Fruit fly (Drosophila melanogaster) whole organism, embryonic: Measurements from ENCODE around the gene CG2652.

ENCODE experiments used
- Atf6 ChIP-seq: fragments of 200-800 bp; sonication (Bioruptor generic); IDR thresholded peaks from 2 replicates; pipeline ENCODE4 v1.3.6; 2022; ENCODE audit warnings: missing biosample characterization, missing genetic modification characterization
- B-H2 ChIP-seq: fragments of 200-800 bp; sonication (Bioruptor generic); optimal IDR thresholded peaks from 2 replicates; lab custom pipeline; 2018; ENCODE audit warnings: missing biosample characterization, mild to moderate bottlenecking, missing genetic modification characterization
- CG10431 ChIP-seq: fragments of 200-800 bp; sonication (Bioruptor generic); optimal IDR thresholded peaks from 3 replicates; lab custom pipeline; 2018; ENCODE audit warnings: missing biosample characterization, mild to moderate bottlenecking, missing genetic modification characterization
- CG11560 ChIP-seq: fragments of 200-800 bp; sonication (Bioruptor generic); IDR thresholded peaks from 3 replicates; pipeline ENCODE4 v1.3.6; 2022; ENCODE audit warnings: missing biosample characterization, missing genetic modification characterization
- CG12104 ChIP-seq: fragments of 200-800 bp; sonication (Bioruptor generic); optimal IDR thresholded peaks from 3 replicates; lab custom pipeline; 2016; ENCODE audit warnings: missing biosample characterization, missing genetic modification characterization
- CG12299 ChIP-seq: fragments of 200-800 bp; sonication (Bioruptor generic); optimal IDR thresholded peaks from 2 replicates; lab custom pipeline; 2018; ENCODE audit warnings: missing biosample characterization, mild to moderate bottlenecking, missing genetic modification characterization
- CG13894 ChIP-seq: fragments of 200-800 bp; sonication (Bioruptor generic); optimal IDR thresholded peaks from 3 replicates; lab custom pipeline; 2018; ENCODE audit warnings: missing biosample characterization, mild to moderate bottlenecking, missing genetic modification characterization, moderate library complexity
- CG14667 ChIP-seq: fragments of 200-800 bp; sonication (Bioruptor generic); IDR thresholded peaks from 2 replicates; pipeline ENCODE4 v1.3.6; 2022; ENCODE audit warnings: missing biosample characterization, missing genetic modification characterization
- CG16863 ChIP-seq: fragments of 200-800 bp; sonication (Bioruptor generic); optimal IDR thresholded peaks from 3 replicates; lab custom pipeline; 2016; ENCODE audit warnings: missing biosample characterization, missing genetic modification characterization
- CG17612 ChIP-seq: fragments of 200-800 bp; sonication (Bioruptor generic); IDR thresholded peaks from 2 replicates; pipeline ENCODE4 v1.3.6; 2022; ENCODE audit warnings: missing biosample characterization, missing genetic modification characterization
- CG18619 ChIP-seq: fragments of 200-800 bp; sonication (Bioruptor generic); optimal IDR thresholded peaks from 3 replicates; lab custom pipeline; 2017; ENCODE audit warnings: missing biosample characterization, mild to moderate bottlenecking, missing genetic modification characterization
- CG2129 ChIP-seq: fragments of 200-800 bp; sonication (Bioruptor generic); IDR thresholded peaks from 2 replicates; pipeline ENCODE4 v1.3.6; 2022; ENCODE audit warnings: missing biosample characterization, missing genetic modification characterization; ENCODE audit not compliant: partially characterized antibody
- CG31388 ChIP-seq: fragments of 200-800 bp; sonication (Bioruptor generic); optimal IDR thresholded peaks from 2 replicates; lab custom pipeline; 2016; ENCODE audit warnings: missing biosample characterization, missing genetic modification characterization
- CG31441 ChIP-seq: fragments of 200-800 bp; sonication (Bioruptor generic); IDR thresholded peaks from 2 replicates; pipeline ENCODE4 v1.3.6; 2022; ENCODE audit warnings: missing biosample characterization, missing genetic modification characterization
- CG32532 ChIP-seq: fragments of 200-800 bp; sonication (Bioruptor generic); IDR thresholded peaks from 2 replicates; pipeline ENCODE4 v1.3.6; 2022; ENCODE audit warnings: missing biosample characterization, missing genetic modification characterization
- CG3995 ChIP-seq: fragments of 200-800 bp; sonication (Bioruptor generic); optimal IDR thresholded peaks from 3 replicates; lab custom pipeline; 2016; ENCODE audit warnings: missing biosample characterization, missing genetic modification characterization
- CG4282 ChIP-seq: fragments of 200-800 bp; sonication (Bioruptor generic); optimal IDR thresholded peaks from 2 replicates; lab custom pipeline; 2016; ENCODE audit warnings: missing biosample characterization, missing genetic modification characterization
- CG4730 ChIP-seq: fragments of 200-800 bp; sonication (Bioruptor generic); IDR thresholded peaks from 2 replicates; pipeline ENCODE4 v1.3.6; 2022; ENCODE audit warnings: missing biosample characterization, missing genetic modification characterization
- CG6813 ChIP-seq: fragments of 200-800 bp; sonication (Bioruptor generic); optimal IDR thresholded peaks from 2 replicates; lab custom pipeline; 2017; ENCODE audit warnings: missing biosample characterization, missing genetic modification characterization, mild to moderate bottlenecking, moderate library complexity, missing genetic modification reagents
- CG8281 ChIP-seq: fragments of 200-800 bp; sonication (Bioruptor generic); optimal IDR thresholded peaks from 2 replicates; lab custom pipeline; 2018; ENCODE audit warnings: missing biosample characterization, mild to moderate bottlenecking, missing genetic modification characterization, moderate library complexity
- CG8290 ChIP-seq, 3 experiments: fragments of 200-800 bp; sonication (Bioruptor generic); optimal IDR thresholded peaks; 2 replicates each; lab custom pipeline; 2016 to 2019; ENCODE audit warnings: missing biosample characterization in 3 of 3, missing genetic modification characterization in 3 of 3, mild to moderate bottlenecking in 2 of 3, moderate library complexity in 1 of 3
- CG9215 ChIP-seq: fragments of 200-800 bp; sonication (Bioruptor generic); IDR thresholded peaks from 2 replicates; pipeline ENCODE4 v1.3.6; 2022; ENCODE audit warnings: missing biosample characterization, missing genetic modification characterization
- Dfd ChIP-seq, 2 experiments: fragments of >200 bp; optimal IDR thresholded peaks; 2 replicates each; lab custom pipeline; 2017; ENCODE audit warnings: missing biosample characterization in 2 of 2, missing genetic modification characterization in 2 of 2
- Fer1 ChIP-seq: fragments of 200-800 bp; sonication (Bioruptor generic); optimal IDR thresholded peaks from 2 replicates; lab custom pipeline; 2017; ENCODE audit warnings: missing biosample characterization, mild to moderate bottlenecking, missing genetic modification characterization
- MTF-1 ChIP-seq: fragments of 200-800 bp; sonication (Bioruptor generic); optimal IDR thresholded peaks from 2 replicates; lab custom pipeline; 2018; ENCODE audit warnings: missing biosample characterization, mild to moderate bottlenecking, missing genetic modification characterization, borderline replicate concordance
- Myb ChIP-seq: fragments of 200-800 bp; sonication (Bioruptor generic); optimal IDR thresholded peaks from 2 replicates; lab custom pipeline; 2016; ENCODE audit warnings: missing biosample characterization, missing genetic modification characterization
- NfI ChIP-seq: fragments of 200-800 bp; sonication (Bioruptor generic); optimal IDR thresholded peaks from 3 replicates; lab custom pipeline; 2018; ENCODE audit warnings: missing biosample characterization, mild to moderate bottlenecking, missing genetic modification characterization, moderate library complexity
- Sry-δ ChIP-seq: fragments of 200-800 bp; sonication (Bioruptor generic); optimal IDR thresholded peaks from 2 replicates; lab custom pipeline; 2016; ENCODE audit warnings: missing biosample characterization, missing genetic modification characterization
- Ssrp ChIP-seq: fragments of 200-800 bp; sonication (Bioruptor generic); optimal IDR thresholded peaks from 2 replicates; lab custom pipeline; 2018; ENCODE audit warnings: missing biosample characterization, mild to moderate bottlenecking, missing genetic modification characterization, moderate library complexity
- Trl ChIP-seq, 3 experiments: fragments of >200 bp in 2 of 3; fragments of 200-800 bp in 1 of 3; sonication (Bioruptor generic) in 1 of 3; optimal IDR thresholded peaks; 2 replicates in 1 of 3; 3 replicates in 2 of 3; lab custom pipeline; 2016 to 2017; ENCODE audit warnings: missing biosample characterization in 1 of 3, missing genetic modification characterization in 1 of 3
- al ChIP-seq: fragments of 200-800 bp; sonication (Bioruptor generic); IDR thresholded peaks from 2 replicates; pipeline ENCODE4 v1.3.6; 2022; ENCODE audit warnings: missing biosample characterization, missing genetic modification characterization
- amos ChIP-seq: fragments of 200-800 bp; sonication (Bioruptor generic); IDR thresholded peaks from 2 replicates; pipeline ENCODE4 v1.3.6; 2022; ENCODE audit warnings: missing biosample characterization, missing genetic modification characterization; ENCODE audit not compliant: partially characterized antibody
- ase ChIP-seq: fragments of 200-800 bp; sonication (Bioruptor generic); IDR thresholded peaks from 3 replicates; pipeline ENCODE4 v1.3.6; 2022; ENCODE audit warnings: missing biosample characterization, missing genetic modification characterization
- bab2 ChIP-seq: fragments of 200-800 bp; sonication (Bioruptor generic); optimal IDR thresholded peaks from 2 replicates; lab custom pipeline; 2016; ENCODE audit warnings: missing biosample characterization, missing genetic modification characterization
- bowl ChIP-seq: fragments of 200-800 bp; sonication (Bioruptor generic); IDR thresholded peaks from 2 replicates; pipeline ENCODE4 v1.3.6; 2022; ENCODE audit warnings: missing biosample characterization, missing genetic modification characterization
- cad ChIP-seq: fragments of >200 bp; optimal IDR thresholded peaks from 2 replicates; lab custom pipeline; 2017; ENCODE audit warnings: missing biosample characterization, missing genetic modification characterization
- crp ChIP-seq, 2 experiments: fragments of 200-800 bp; sonication (Bioruptor generic); optimal IDR thresholded peaks; 2 replicates in 1 of 2; 3 replicates in 1 of 2; lab custom pipeline; 2017; ENCODE audit warnings: missing biosample characterization in 2 of 2, missing genetic modification characterization in 2 of 2, mild to moderate bottlenecking in 1 of 2, moderate library complexity in 1 of 2
- exex ChIP-seq: fragments of 200-800 bp; sonication (Bioruptor generic); optimal IDR thresholded peaks from 4 replicates; lab custom pipeline; 2018; ENCODE audit warnings: missing biosample characterization, mild to moderate bottlenecking, missing genetic modification characterization, moderate library complexity
- eyg ChIP-seq: fragments of 200-800 bp; sonication (Bioruptor generic); optimal IDR thresholded peaks from 3 replicates; lab custom pipeline; 2016; ENCODE audit warnings: missing biosample characterization, missing genetic modification characterization
- fd102C ChIP-seq: fragments of 200-800 bp; sonication (Bioruptor generic); optimal IDR thresholded peaks from 2 replicates; lab custom pipeline; 2018; ENCODE audit warnings: missing biosample characterization, mild to moderate bottlenecking, missing genetic modification characterization, moderate library complexity
- fd3F ChIP-seq: fragments of 200-800 bp; sonication (Bioruptor generic); optimal IDR thresholded peaks from 2 replicates; lab custom pipeline; 2018; ENCODE audit warnings: missing biosample characterization, mild to moderate bottlenecking, missing genetic modification characterization, moderate library complexity
- luna ChIP-seq: fragments of 200-800 bp; sonication (Bioruptor generic); optimal IDR thresholded peaks from 2 replicates; lab custom pipeline; 2016; ENCODE audit warnings: missing biosample characterization, missing genetic modification characterization
- onecut ChIP-seq: fragments of 200-800 bp; sonication (Bioruptor generic); IDR thresholded peaks from 2 replicates; pipeline ENCODE4 v1.3.6; 2022; ENCODE audit warnings: missing biosample characterization, missing genetic modification characterization
- pan ChIP-seq, 4 experiments: fragments of >200 bp in 3 of 4; fragments of 200-800 bp in 1 of 4; sonication (Bioruptor generic) in 1 of 4; optimal IDR thresholded peaks in 3 of 4; IDR thresholded peaks in 1 of 4; 2 replicates each; pipeline versions ENCODE4 v1.3.6 to Lab custom; 2017 to 2022; ENCODE audit warnings: missing biosample characterization in 2 of 4, missing genetic modification characterization in 2 of 4, mixed read lengths in 1 of 4
- prd ChIP-seq, 3 experiments: fragments of >200 bp in 2 of 3; fragments of 200-800 bp in 1 of 3; sonication (Bioruptor generic) in 1 of 3; optimal IDR thresholded peaks in 2 of 3; IDR thresholded peaks in 1 of 3; 2 replicates in 2 of 3; 3 replicates in 1 of 3; pipeline versions ENCODE4 v1.3.6 to Lab custom; 2017 to 2022; ENCODE audit warnings: missing biosample characterization in 1 of 3, missing genetic modification characterization in 1 of 3
- scrt ChIP-seq: fragments of 200-800 bp; sonication (Bioruptor generic); optimal IDR thresholded peaks from 2 replicates; lab custom pipeline; 2018; ENCODE audit warnings: missing biosample characterization, mild to moderate bottlenecking, missing genetic modification characterization, moderate library complexity
- sens-2 ChIP-seq: fragments of 200-800 bp; sonication (Bioruptor generic); IDR thresholded peaks from 2 replicates; pipeline ENCODE4 v1.3.6; 2022; ENCODE audit warnings: missing biosample characterization, missing genetic modification characterization
- sqz ChIP-seq: fragments of 200-800 bp; sonication (Bioruptor generic); optimal IDR thresholded peaks from 3 replicates; lab custom pipeline; 2018; ENCODE audit warnings: missing biosample characterization, mild to moderate bottlenecking, missing genetic modification characterization
- zf30C ChIP-seq: fragments of 200-800 bp; sonication (Bioruptor generic); optimal IDR thresholded peaks from 3 replicates; lab custom pipeline; 2018; ENCODE audit warnings: missing biosample characterization, mild to moderate bottlenecking, missing genetic modification characterization

CG2652 gene

DNA sequence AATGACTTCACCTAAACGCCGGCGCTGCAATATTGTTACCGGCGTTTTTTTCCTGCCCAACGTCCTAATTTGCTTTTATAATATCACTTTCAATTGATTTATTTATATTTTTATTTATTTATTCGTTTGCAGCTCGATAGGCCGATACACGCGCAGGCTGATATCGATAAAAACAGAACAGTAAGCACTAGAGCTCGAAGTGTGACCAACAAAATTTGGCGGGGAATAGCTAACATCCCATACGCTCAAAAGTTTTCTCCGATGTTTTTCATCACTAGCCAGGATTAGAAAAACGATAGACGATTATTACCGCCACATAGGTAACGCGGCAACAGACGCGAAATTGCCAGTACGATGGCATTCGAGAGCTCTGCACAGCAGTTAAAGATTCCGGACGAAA lies 31.0 kb upstream of the CG2652 start, which contains the start of the genes CG2685 and CG2694 (continued):
- TF ChIP-seq Sry-δ (GFP tag; lab: Kevin White, UChicago) (peak; percentile 79), CG18619 (GFP tag; lab: Kevin White, UChicago) (no peak), CG6813 (no peak), Atf6 (no peak), CG32532 (0 out of 2 replicates have a peak, but pooled peaks have one; percentile 13), CG2129 (GFP tag; lab: Robert Waterston, UW) (0 out of 2 replicates have a peak, but pooled peaks have one; percentile 36), zf30C (GFP tag; lab: Kevin White, UChicago) (no peak), cad (GFP tag; lab: Kevin White, UChicago) (no peak), crp (GFP tag; optimal IDR thresholded peaks at IDR 0.05; lab: Kevin White, UChicago) (no peak), Myb (GFP tag; lab: Kevin White, UChicago) (no peak), Fer1 (no peak), sqz (GFP tag; lab: Kevin White, UChicago) (no peak), scrt (GFP tag; lab: Kevin White, UChicago) (no peak), onecut (GFP tag; lab: Robert Waterston, UW) (no peak), MTF-1 (no peak), CG8281 (tag; lab: Kevin White, UChicago) (no peak), Ssrp (tag; lab: Kevin White, UChicago) (no peak), CG4730 (GFP tag; lab: Robert Waterston, UW) (no peak), CG9215 (GFP tag; lab: Robert Waterston, UW) (no peak), Dfd (GFP tag; optimal IDR thresholded peaks at IDR 0.05; lab: Kevin White, UChicago) (no peak), CG11560 (tag; lab: Robert Waterston, UW) (peak; percentile 39; the same call in 1 of the 3 replicates), CG13894 (no peak), ase (GFP tag; lab: Robert Waterston, UW) (no peak), al (GFP tag; lab: Robert Waterston, UW) (no peak), sens-2 (GFP tag; lab: Robert Waterston, UW) (no peak), NfI (peak; percentile 2), CG31441 (GFP tag; lab: Robert Waterston, UW) (no peak), CG12299 (tag; lab: Kevin White, UChicago) (no peak), CG8290 (GFP tag; optimal IDR thresholded peaks at IDR 0.05; lab: Kevin White, UChicago) (no peak), CG8290 (tag; optimal IDR thresholded peaks at IDR 0.05; lab: Kevin White, UChicago) (no peak), CG14667 (GFP tag; lab: Robert Waterston, UW) (no peak), CG12104 (GFP tag; lab: Kevin White, UChicago) (no peak), CG10431 (no peak), eyg (no peak), CG3995 (peak; percentile 22), exex (tag; lab: Kevin White, UChicago) (no peak), pan (optimal IDR thresholded peaks at IDR 0.05; lab: Kevin White, UChicago) (no peak), pan (GFP tag; optimal IDR thresholded peaks at IDR 0.05 in 1 of 2, IDR thresholded peaks at IDR 0.05 in 1 of 2) (no peak), fd3F (GFP tag; lab: Kevin White, UChicago) (no peak), prd (optimal IDR thresholded peaks at IDR 0.05; lab: Kevin White, UChicago) (no peak), prd (GFP tag; IDR thresholded peaks at IDR 0.05; lab: Robert Waterston, UW) (no peak), CG17612 (GFP tag; lab: Robert Waterston, UW) (no peak), fd102C (no peak), B-H2 (GFP tag; lab: Kevin White, UChicago) (no peak), Trl (optimal IDR thresholded peaks at IDR 0.05; lab: Kevin White, UChicago) (no peak), Trl (GFP tag; optimal IDR thresholded peaks at IDR 0.05; lab: Kevin White, UChicago) (no peak), luna (no peak), CG31388 (no peak), bowl (GFP tag; lab: Robert Waterston, UW) (no peak), amos (GFP tag; lab: Robert Waterston, UW) (peak; percentile 80), CG4282 (GFP tag; lab: Kevin White, UChicago) (no peak), bab2 (GFP tag; lab: Kevin White, UChicago) (no peak), CG16863 (GFP tag; lab: Kevin White, UChicago) (no peak)
